Fruit fly (Drosophila melanogaster): Measurements from ENCODE around the gene RpS10a.

RpS10a gene

DNA sequence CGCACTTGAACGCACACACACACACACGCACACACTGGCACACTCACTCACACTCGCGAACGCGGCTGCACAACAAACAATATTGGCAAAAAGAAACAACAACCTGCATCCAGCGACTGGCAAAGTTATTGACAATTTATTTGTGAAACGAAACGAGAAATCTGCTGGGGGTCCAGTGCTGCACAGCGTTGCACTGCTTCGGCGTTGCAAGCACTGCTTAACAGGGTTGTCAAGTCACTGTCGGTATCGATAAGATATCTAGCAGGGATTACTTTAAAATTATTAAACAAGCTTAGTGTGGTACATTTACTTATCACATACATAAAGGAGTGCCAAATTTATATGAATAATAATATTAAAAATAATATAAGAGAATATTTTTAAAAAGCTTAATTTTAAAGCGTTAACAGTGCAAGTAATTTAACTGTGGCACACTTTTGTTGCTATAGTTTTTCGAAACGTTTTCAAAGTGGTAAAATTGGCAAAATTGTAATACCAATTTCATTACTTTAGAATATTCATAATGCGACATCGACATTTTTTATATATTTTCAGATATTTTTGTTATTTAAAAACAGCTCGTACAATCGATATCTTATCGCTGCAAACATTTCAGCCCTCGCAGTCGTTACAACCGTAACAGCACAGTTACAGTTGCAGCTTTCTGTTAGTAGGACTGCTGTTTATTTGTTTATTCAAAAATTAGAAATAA is 45.2 kb upstream of the RpS10a start, which contains the start of the genes dsd and Tusp (continued):
- TF ChIP-seq Oaz (GFP tag; IDR thresholded peaks at IDR 0.05), result peak; percentile 20; the same call in 1 of the 2 replicates
- no peak for TF ChIP-seq ac (GFP tag; optimal IDR thresholded peaks at IDR 0.05)
- TF ChIP-seq CG9817 (tag; optimal IDR thresholded peaks at IDR 0.05), result peak; percentile 77
- peak; percentile 68 for TF ChIP-seq CG6272 (GFP tag; IDR thresholded peaks at IDR 0.05)
- TF ChIP-seq CG12071 (GFP tag; optimal IDR thresholded peaks at IDR 0.05), result peak; percentile 30
- peak; percentile 24; the same call in 1 of the 2 replicates for TF ChIP-seq tna (GFP tag; IDR thresholded peaks at IDR 0.05; ENCODE audit: partially characterized antibody)
- peak; percentile 39 for TF ChIP-seq BtbVII (GFP tag; optimal IDR thresholded peaks at IDR 0.05)
- peak; percentile 36 for TF ChIP-seq MTF-1 (GFP tag; optimal IDR thresholded peaks at IDR 0.05; ENCODE audit: borderline replicate concordance)
- no peak for TF ChIP-seq Spps (tag; optimal IDR thresholded peaks at IDR 0.05)
- no peak for TF ChIP-seq seq (GFP tag; IDR thresholded peaks at IDR 0.05)
- TF ChIP-seq CG13894 (tag; optimal IDR thresholded peaks at IDR 0.05), result peak; percentile 13
- peak; percentile 46; the same call in 2 of the 3 replicates for TF ChIP-seq Optix (GFP tag; IDR thresholded peaks at IDR 0.05)
- TF ChIP-seq Sox102F (GFP tag; optimal IDR thresholded peaks at IDR 0.05), result peak; percentile 62
- peak; percentile 69 for TF ChIP-seq pnt (GFP tag; optimal IDR thresholded peaks at IDR 0.05)
- TF ChIP-seq pum (GFP tag; optimal IDR thresholded peaks at IDR 0.05), result peak; percentile 54
- TF ChIP-seq CG3995 (GFP tag; optimal IDR thresholded peaks at IDR 0.05), result peak; percentile 39
- TF ChIP-seq sim (GFP tag; IDR thresholded peaks at IDR 0.05), result no peak
- peak; percentile 77 for TF ChIP-seq gem (tag; optimal IDR thresholded peaks at IDR 0.05)
- peak; percentile 42; the same call in 1 of the 2 replicates for TF ChIP-seq CG5953 (GFP tag; IDR thresholded peaks at IDR 0.05)
- TF ChIP-seq CG2712 (tag; optimal IDR thresholded peaks at IDR 0.05), result peak; percentile 74
- peak; percentile 69 for TF ChIP-seq HmgZ (tag; optimal IDR thresholded peaks at IDR 0.05)
- peak; percentile 64 for TF ChIP-seq CG30431 (GFP tag; optimal IDR thresholded peaks at IDR 0.05)
- TF ChIP-seq CG30020 (tag; optimal IDR thresholded peaks at IDR 0.05), result peak; percentile 58
- TF ChIP-seq CG10147 (GFP tag; optimal IDR thresholded peaks at IDR 0.05), result peak; percentile 36
- TF ChIP-seq zen (tag; optimal IDR thresholded peaks at IDR 0.05), result peak; percentile 48
- TF ChIP-seq MBD-R2 (GFP tag; IDR thresholded peaks at IDR 0.05), result peak; percentile 88
- TF ChIP-seq CG8478 (optimal IDR thresholded peaks at IDR 0.05), result no peak
- peak; percentile 31 for TF ChIP-seq HHEX (GFP tag; optimal IDR thresholded peaks at IDR 0.05)
- TF ChIP-seq CTCF (GFP tag; optimal IDR thresholded peaks at IDR 0.05), result no peak
- peak; percentile 33 for TF ChIP-seq CG1529 (GFP tag; optimal IDR thresholded peaks at IDR 0.05)
- peak; percentile 69 for TF ChIP-seq CG14441 (GFP tag; IDR thresholded peaks at IDR 0.05)
- TF ChIP-seq CG4282 (GFP tag; optimal IDR thresholded peaks at IDR 0.05), result peak; percentile 57
- peak; percentile 80; the same call in 2 of the 4 replicates for TF ChIP-seq chinmo (GFP tag; IDR thresholded peaks at IDR 0.05; ENCODE audit: partially characterized antibody)
- TF ChIP-seq Max (GFP tag; optimal IDR thresholded peaks at IDR 0.05), result peak; percentile 66
- TF ChIP-seq CG13123 (GFP tag; optimal IDR thresholded peaks at IDR 0.05), result peak; percentile 69
- TF ChIP-seq Neu2 (GFP tag; optimal IDR thresholded peaks at IDR 0.05; ENCODE audit: borderline replicate concordance), result no peak
- no peak for TF ChIP-seq CG8359 (GFP tag; optimal IDR thresholded peaks at IDR 0.05; ENCODE audit: borderline replicate concordance)
- peak; percentile 85 for TF ChIP-seq CG17361 (GFP tag; IDR thresholded peaks at IDR 0.05)
- TF ChIP-seq MESR4 (GFP tag; optimal IDR thresholded peaks at IDR 0.05), result peak; percentile 82
- peak; percentile 63 for TF ChIP-seq H15 (GFP tag; IDR thresholded peaks at IDR 0.05)
- TF ChIP-seq tx (GFP tag; optimal IDR thresholded peaks at IDR 0.05), result peak; percentile 66
- peak; percentile 31 for TF ChIP-seq CG3163 (GFP tag; optimal IDR thresholded peaks at IDR 0.05)
- peak; percentile 75 for TF ChIP-seq CG31441 (GFP tag; IDR thresholded peaks at IDR 0.05)
- peak; percentile 65 for TF ChIP-seq bcd (GFP tag; optimal IDR thresholded peaks at IDR 0.05)
- TF ChIP-seq Vsx1 (GFP tag; optimal IDR thresholded peaks at IDR 0.05), result peak; percentile 10
- TF ChIP-seq jing (GFP tag; optimal IDR thresholded peaks at IDR 0.05), result no peak
- peak; percentile 49 for TF ChIP-seq CG15696 (tag; optimal IDR thresholded peaks at IDR 0.05)
- peak; percentile 87 for TF ChIP-seq CG11456 (GFP tag; IDR thresholded peaks at IDR 0.05)
- no peak for TF ChIP-seq Eip74EF (GFP tag; optimal IDR thresholded peaks at IDR 0.05)
- peak; percentile 60 for TF ChIP-seq Sry-δ (GFP tag; optimal IDR thresholded peaks at IDR 0.05)
